Fruit fly (Drosophila melanogaster) whole organism, embryonic: ENCODE results near the gene Kaz-m1.

ENCODE experiments used
- ATbp ChIP-seq: fragments of 200-800 bp; sonication (Bioruptor generic); optimal IDR thresholded peaks from 2 replicates; lab custom pipeline; 2017; ENCODE audit warnings: missing biosample characterization, mild to moderate bottlenecking, missing genetic modification characterization, missing genetic modification reagents
- Awh ChIP-seq: fragments of 200-800 bp; sonication (Bioruptor generic); IDR thresholded peaks from 2 replicates; pipeline ENCODE4, ENCODE4 v1.3.6; 2022; ENCODE audit warnings: missing biosample characterization, missing genetic modification characterization
- CG10209 ChIP-seq: fragments of 200-800 bp; sonication (Bioruptor generic); optimal IDR thresholded peaks from 3 replicates; lab custom pipeline; 2017; ENCODE audit warnings: missing biosample characterization, mild to moderate bottlenecking, missing genetic modification characterization, missing genetic modification reagents
- CG10321 ChIP-seq: fragments of 200-800 bp; sonication (Bioruptor generic); IDR thresholded peaks from 2 replicates; pipeline ENCODE4 v1.3.6; 2022; ENCODE audit warnings: missing biosample characterization, missing genetic modification characterization
- CG10654 ChIP-seq: fragments of 200-800 bp; sonication (Bioruptor generic); optimal IDR thresholded peaks from 2 replicates; lab custom pipeline; 2016; ENCODE audit warnings: missing biosample characterization, missing genetic modification characterization
- CG11093 ChIP-seq: fragments of 200-800 bp; sonication (Bioruptor generic); IDR thresholded peaks from 3 replicates; pipeline ENCODE4 v1.3.6; 2022; ENCODE audit warnings: missing biosample characterization, missing genetic modification characterization
- CG12236 ChIP-seq: fragments of 200-800 bp; sonication (Bioruptor generic); optimal IDR thresholded peaks from 2 replicates; lab custom pipeline; 2016; ENCODE audit warnings: missing biosample characterization, missing genetic modification characterization
- CG1233 ChIP-seq: fragments of 200-800 bp; sonication (Bioruptor generic); optimal IDR thresholded peaks from 4 replicates; lab custom pipeline; 2018; ENCODE audit warnings: missing biosample characterization, mild to moderate bottlenecking, missing genetic modification characterization
- CG15479 ChIP-seq: fragments of 200-800 bp; sonication (Bioruptor generic); optimal IDR thresholded peaks from 3 replicates; lab custom pipeline; 2019; ENCODE audit warnings: missing biosample characterization, mild to moderate bottlenecking, missing genetic modification characterization, moderate library complexity
- CG16779 ChIP-seq: fragments of 200-800 bp; sonication (Bioruptor generic); IDR thresholded peaks from 2 replicates; pipeline ENCODE4 v1.3.6; 2022; ENCODE audit warnings: missing biosample characterization, missing genetic modification characterization
- CG16863 ChIP-seq: fragments of 200-800 bp; sonication (Bioruptor generic); optimal IDR thresholded peaks from 3 replicates; lab custom pipeline; 2016; ENCODE audit warnings: missing biosample characterization, missing genetic modification characterization
- CG1832 ChIP-seq: fragments of 200-800 bp; sonication (Bioruptor generic); optimal IDR thresholded peaks from 2 replicates; lab custom pipeline; 2017; ENCODE audit warnings: missing biosample characterization, mild to moderate bottlenecking, missing genetic modification characterization, inconsistent platforms
- CG2199 ChIP-seq: fragments of 200-800 bp; sonication (Bioruptor generic); IDR thresholded peaks from 3 replicates; pipeline ENCODE4 v1.3.6; 2022; ENCODE audit warnings: missing biosample characterization, missing genetic modification characterization
- CG34422 ChIP-seq: fragments of 200-800 bp; sonication (Bioruptor generic); IDR thresholded peaks from 3 replicates; pipeline ENCODE4 v1.3.6; 2022; ENCODE audit warnings: missing biosample characterization, missing genetic modification characterization
- CG6791 ChIP-seq: fragments of 200-800 bp; sonication (Bioruptor generic); IDR thresholded peaks from 3 replicates; pipeline ENCODE4 v1.3.6; 2022; ENCODE audit warnings: missing biosample characterization, missing genetic modification characterization; ENCODE audit not compliant: partially characterized antibody
- CG9797 ChIP-seq: fragments of 200-800 bp; sonication (Bioruptor generic); optimal IDR thresholded peaks from 3 replicates; lab custom pipeline; 2018; ENCODE audit warnings: missing biosample characterization, mild to moderate bottlenecking, missing genetic modification characterization
- CHES-1-like ChIP-seq: fragments of 200-800 bp; sonication (Bioruptor generic); optimal IDR thresholded peaks from 2 replicates; lab custom pipeline; 2016; ENCODE audit warnings: missing biosample characterization, missing genetic modification characterization
- D ChIP-seq, 2 experiments: fragments of 200-800 bp in 1 of 2; fragments of >200 bp in 1 of 2; sonication (Bioruptor generic) in 1 of 2; optimal IDR thresholded peaks; 2 replicates in 1 of 2; 3 replicates in 1 of 2; lab custom pipeline; 2017; ENCODE audit warnings: mild to moderate bottlenecking in 1 of 2, missing biosample characterization in 1 of 2, missing genetic modification characterization in 1 of 2, missing genetic modification reagents in 1 of 2
- D19A ChIP-seq: fragments of 200-800 bp; optimal IDR thresholded peaks from 3 replicates; lab custom pipeline; 2019; ENCODE audit warnings: missing biosample characterization, mild to moderate bottlenecking, missing genetic modification characterization, moderate library complexity
- Dfd ChIP-seq, 2 experiments: fragments of >200 bp; optimal IDR thresholded peaks; 2 replicates each; lab custom pipeline; 2017; ENCODE audit warnings: missing biosample characterization in 2 of 2, missing genetic modification characterization in 2 of 2
- Fer3 ChIP-seq: fragments of 200-800 bp; sonication (Bioruptor generic); optimal IDR thresholded peaks from 2 replicates; lab custom pipeline; 2018; ENCODE audit warnings: missing biosample characterization, mild to moderate bottlenecking, missing genetic modification characterization, moderate library complexity
- H2.0 ChIP-seq: fragments of 200-800 bp; sonication (Bioruptor generic); IDR thresholded peaks from 2 replicates; pipeline ENCODE4 v1.3.6; 2022; ENCODE audit warnings: missing biosample characterization, missing genetic modification characterization
- HLH3B ChIP-seq: fragments of 200-800 bp; sonication (Bioruptor generic); IDR thresholded peaks from 2 replicates; pipeline ENCODE4 v1.3.6; 2022; ENCODE audit warnings: missing biosample characterization, missing genetic modification characterization
- Hey ChIP-seq: fragments of 200-800 bp; sonication (Bioruptor generic); optimal IDR thresholded peaks from 3 replicates; lab custom pipeline; 2018; ENCODE audit warnings: missing biosample characterization, mild to moderate bottlenecking, missing genetic modification characterization
- NC2β ChIP-seq: fragments of 200-800 bp; sonication (Bioruptor generic); optimal IDR thresholded peaks from 2 replicates; lab custom pipeline; 2016; ENCODE audit warnings: missing biosample characterization, missing genetic modification characterization
- YL-1 ChIP-seq: fragments of 200-800 bp; sonication (Bioruptor generic); optimal IDR thresholded peaks from 3 replicates; lab custom pipeline; 2017; ENCODE audit warnings: missing biosample characterization, mild to moderate bottlenecking, missing genetic modification characterization
- ap ChIP-seq: fragments of 200-800 bp; sonication (Bioruptor generic); IDR thresholded peaks from 2 replicates; pipeline ENCODE4 v1.3.6; 2022; ENCODE audit warnings: missing biosample characterization, missing genetic modification characterization
- bab2 ChIP-seq: fragments of 200-800 bp; sonication (Bioruptor generic); optimal IDR thresholded peaks from 2 replicates; lab custom pipeline; 2016; ENCODE audit warnings: missing biosample characterization, missing genetic modification characterization
- bbx ChIP-seq: fragments of 200-800 bp; sonication (Bioruptor generic); IDR thresholded peaks from 2 replicates; pipeline ENCODE4 v1.3.6; 2022; ENCODE audit warnings: missing biosample characterization, missing genetic modification characterization; ENCODE audit not compliant: partially characterized antibody
- cg ChIP-seq: fragments of 200-800 bp; sonication (Bioruptor generic); optimal IDR thresholded peaks from 3 replicates; lab custom pipeline; 2019; ENCODE audit warnings: missing biosample characterization, mild to moderate bottlenecking, missing genetic modification characterization, moderate library complexity
- disco-r ChIP-seq: fragments of 200-800 bp; sonication (Bioruptor generic); optimal IDR thresholded peaks from 2 replicates; lab custom pipeline; 2016; ENCODE audit warnings: missing biosample characterization, missing genetic modification characterization
- dm ChIP-seq: fragments of 200-800 bp; sonication (Bioruptor generic); optimal IDR thresholded peaks from 3 replicates; lab custom pipeline; 2016; ENCODE audit warnings: missing biosample characterization, missing genetic modification characterization
- eve ChIP-seq, 2 experiments: fragments of >200 bp; optimal IDR thresholded peaks; 2 replicates each; lab custom pipeline; 2017; ENCODE audit warnings: missing biosample characterization in 2 of 2, missing genetic modification characterization in 2 of 2
- ewg ChIP-seq: fragments of 200-800 bp; sonication (Bioruptor generic); optimal IDR thresholded peaks from 3 replicates; lab custom pipeline; 2017; ENCODE audit warnings: mild to moderate bottlenecking, missing biosample characterization, missing genetic modification reagents, missing genetic modification characterization
- ftz-f1 ChIP-seq: fragments of 200-800 bp; sonication (Bioruptor generic); optimal IDR thresholded peaks from 2 replicates; lab custom pipeline; 2016; ENCODE audit warnings: missing biosample characterization, missing genetic modification characterization
- kah ChIP-seq: fragments of 200-800 bp; sonication (Bioruptor generic); optimal IDR thresholded peaks from 2 replicates; lab custom pipeline; 2018; ENCODE audit warnings: missing biosample characterization, mild to moderate bottlenecking, missing genetic modification characterization
- kni ChIP-seq: fragments of 200-800 bp; sonication (Bioruptor generic); optimal IDR thresholded peaks from 3 replicates; lab custom pipeline; 2017; ENCODE audit warnings: mild to moderate bottlenecking, missing biosample characterization, missing genetic modification reagents, missing genetic modification characterization
- lola ChIP-seq, 3 experiments: fragments of >200 bp in 2 of 3; fragments of 200-800 bp in 1 of 3; sonication (Bioruptor generic) in 1 of 3; optimal IDR thresholded peaks; 2 replicates each; lab custom pipeline; 2017 to 2019; ENCODE audit warnings: missing biosample characterization in 3 of 3, missing genetic modification characterization in 3 of 3, mild to moderate bottlenecking in 1 of 3, moderate library complexity in 1 of 3
- mam ChIP-seq: fragments of 200-800 bp; sonication (Bioruptor generic); optimal IDR thresholded peaks from 3 replicates; lab custom pipeline; 2016; ENCODE audit warnings: missing biosample characterization, missing genetic modification characterization
- phol ChIP-seq: fragments of 200-800 bp; sonication (Bioruptor generic); optimal IDR thresholded peaks from 3 replicates; lab custom pipeline; 2018; ENCODE audit warnings: missing biosample characterization, mild to moderate bottlenecking, missing genetic modification characterization, moderate library complexity
- ranshi ChIP-seq: fragments of 200-800 bp; sonication (Bioruptor generic); IDR thresholded peaks from 2 replicates; pipeline ENCODE4 v1.3.6; 2022; ENCODE audit warnings: missing biosample characterization, missing genetic modification characterization
- rib ChIP-seq: fragments of 200-800 bp; sonication (Bioruptor generic); IDR thresholded peaks from 2 replicates; pipeline ENCODE4 v1.3.6; 2022; ENCODE audit warnings: missing biosample characterization, missing genetic modification characterization
- seq ChIP-seq: fragments of 200-800 bp; sonication (Bioruptor generic); IDR thresholded peaks from 2 replicates; pipeline ENCODE4 v1.3.6; 2022; ENCODE audit warnings: missing biosample characterization, missing genetic modification characterization
- sr ChIP-seq: fragments of 200-800 bp; sonication (Bioruptor generic); IDR thresholded peaks from 3 replicates; pipeline ENCODE4 v1.3.6; 2022; ENCODE audit warnings: missing biosample characterization, missing genetic modification characterization
- tin ChIP-seq: fragments of 200-800 bp; sonication (Bioruptor generic); optimal IDR thresholded peaks from 3 replicates; lab custom pipeline; 2016; ENCODE audit warnings: missing biosample characterization, missing genetic modification characterization
- tll ChIP-seq, 2 experiments: fragments of 200-800 bp in 1 of 2; fragments of >200 bp in 1 of 2; sonication (Bioruptor generic) in 1 of 2; optimal IDR thresholded peaks; 2 replicates each; lab custom pipeline; 2017 to 2019; ENCODE audit warnings: missing biosample characterization in 2 of 2, missing genetic modification characterization in 2 of 2, mild to moderate bottlenecking in 1 of 2, moderate library complexity in 1 of 2
- wdn ChIP-seq: fragments of 200-800 bp; sonication (Bioruptor generic); IDR thresholded peaks from 2 replicates; pipeline ENCODE4 v1.3.6; 2022; ENCODE audit warnings: missing biosample characterization, missing genetic modification characterization
- zf30C ChIP-seq: fragments of 200-800 bp; sonication (Bioruptor generic); optimal IDR thresholded peaks from 3 replicates; lab custom pipeline; 2018; ENCODE audit warnings: missing biosample characterization, mild to moderate bottlenecking, missing genetic modification characterization

Kaz-m1 gene

DNA sequence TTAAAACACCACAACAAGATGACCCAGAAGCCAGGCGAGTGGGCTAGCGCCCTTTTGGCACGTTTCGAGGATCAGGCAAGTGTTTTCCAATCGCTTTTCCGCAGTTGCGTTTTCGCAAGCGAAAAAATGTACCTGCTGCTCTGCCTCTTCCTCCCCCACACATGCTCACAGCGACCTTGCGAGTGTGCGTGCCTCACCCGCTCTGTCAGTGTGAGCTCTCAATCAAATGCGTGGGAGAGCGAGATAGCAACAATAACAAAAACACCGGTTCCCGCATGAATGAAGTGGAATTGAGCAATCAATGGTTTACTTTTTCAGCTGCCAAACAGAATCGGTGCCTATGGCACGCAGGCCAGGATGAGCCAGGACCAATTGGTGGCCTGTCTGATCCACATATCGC lies 31.2 kb upstream of the Kaz-m1 start (continued):
- TF ChIP-seq CG34422 (peak; percentile 96), sr (GFP tag; lab: Robert Waterston, UW) (peak; percentile 76), Awh (0 out of 2 replicates have a peak, but pooled peaks have one; percentile 10), D (optimal IDR thresholded peaks at IDR 0.05; lab: Kevin White, UChicago) (peak; percentile 43), D (GFP tag; optimal IDR thresholded peaks at IDR 0.05; lab: Kevin White, UChicago) (no peak), CG6791 (GFP tag; lab: Robert Waterston, UW) (no peak), rib (GFP tag; lab: Robert Waterston, UW) (peak; percentile 17; the same call in 1 of the 2 replicates), CG16779 (GFP tag; lab: Robert Waterston, UW) (0 out of 2 replicates have a peak, but pooled peaks have one; percentile 32), D19A (tag; lab: Kevin White, UChicago) (no peak), CG1832 (GFP tag; lab: Kevin White, UChicago) (peak; percentile 63), bbx (GFP tag; lab: Robert Waterston, UW) (peak; percentile 16; the same call in 1 of the 2 replicates), lola (GFP tag; optimal IDR thresholded peaks at IDR 0.05; lab: Kevin White, UChicago) (peak in 1 of 3 experiments; percentile 23), CG10321 (peak; percentile 62; the same call in 1 of the 2 replicates), cg (GFP tag; lab: Kevin White, UChicago) (peak; percentile 96), kah (peak; percentile 41), kni (peak; percentile 34), ATbp (GFP tag; lab: Kevin White, UChicago) (no peak), CG2199 (GFP tag; lab: Robert Waterston, UW) (0 out of 3 replicates have a peak, but pooled peaks have one; percentile 14), CHES-1-like (GFP tag; lab: Kevin White, UChicago) (peak; percentile 50), NC2β (no peak), YL-1 (GFP tag; lab: Kevin White, UChicago) (peak; percentile 54)

DNA sequence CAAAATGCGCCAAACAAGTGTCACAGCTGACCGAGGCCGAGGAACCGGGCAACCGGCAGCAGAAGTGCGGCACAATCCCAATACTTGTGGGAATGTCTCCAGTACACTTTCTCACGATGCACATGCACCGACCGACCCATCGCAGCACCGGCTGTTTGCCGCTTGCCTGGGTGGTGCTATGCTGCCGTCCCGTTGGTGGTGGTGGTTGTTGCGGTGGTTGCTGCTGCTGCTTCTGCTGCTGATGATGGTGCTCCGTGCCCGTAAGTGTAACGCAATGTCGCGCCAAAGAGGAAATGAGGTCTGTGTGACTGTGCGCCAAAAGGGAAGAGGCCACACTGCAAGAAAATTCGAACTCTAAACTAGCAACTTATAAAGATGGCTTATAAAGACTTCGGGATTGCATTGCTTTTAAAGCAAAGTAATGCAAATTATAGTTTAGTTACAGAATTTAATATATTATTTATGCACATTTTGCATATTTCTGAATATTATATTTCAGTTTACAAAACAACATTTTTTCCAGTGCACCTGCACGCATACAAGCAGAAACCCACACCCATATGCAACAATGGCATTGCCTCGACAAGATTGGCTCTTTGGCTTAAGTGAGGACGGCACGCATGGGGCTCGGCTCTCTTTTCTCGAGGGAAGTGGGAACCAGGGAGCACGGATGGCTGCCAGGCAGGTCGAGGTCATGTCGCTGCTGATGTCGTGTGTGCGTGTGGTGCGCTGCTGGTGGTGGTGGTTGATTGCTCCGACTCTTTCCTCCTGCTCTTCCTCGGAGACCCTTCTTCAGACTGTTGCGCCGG lies 18.1 kb upstream of the Kaz-m1 start, which contains the start of gene CG43116:
Gene CG43116, minus strand, starts transcription at position 800 of the 809 bp plus-strand sequence.
- TF ChIP-seq CG11093 (GFP tag; lab: Robert Waterston, UW): peak; percentile 73; the same call in 2 of the 3 replicates
- peak; percentile 79 for TF ChIP-seq ap
- TF ChIP-seq tll (GFP tag; optimal IDR thresholded peaks at IDR 0.05; lab: Kevin White, UChicago): peak in 1 of 2 experiments; percentile 25
- TF ChIP-seq eve (GFP tag; optimal IDR thresholded peaks at IDR 0.05; lab: Kevin White, UChicago): no peak
- peak; percentile 92 for TF ChIP-seq tin (GFP tag; lab: Kevin White, UChicago)
- no peak for TF ChIP-seq mam (GFP tag; lab: Kevin White, UChicago)
- TF ChIP-seq CG10209: peak; percentile 88
- no peak for TF ChIP-seq wdn (GFP tag; lab: Robert Waterston, UW)
- TF ChIP-seq bab2 (GFP tag; lab: Kevin White, UChicago): peak; percentile 60
- TF ChIP-seq dm (GFP tag; lab: Kevin White, UChicago): peak; percentile 51
- TF ChIP-seq Hey (tag; lab: Kevin White, UChicago): no peak
- no peak for TF ChIP-seq Dfd (GFP tag; optimal IDR thresholded peaks at IDR 0.05; lab: Kevin White, UChicago)
- no peak for TF ChIP-seq CG9797 (GFP tag; lab: Kevin White, UChicago)
- peak; percentile 74 for TF ChIP-seq CG10654
- TF ChIP-seq zf30C (GFP tag; lab: Kevin White, UChicago): peak; percentile 99
- TF ChIP-seq phol (tag; lab: Kevin White, UChicago): peak; percentile 95
- no peak for TF ChIP-seq Fer3
- TF ChIP-seq disco-r (GFP tag; lab: Kevin White, UChicago): peak; percentile 51
- TF ChIP-seq H2.0: peak; percentile 77
- TF ChIP-seq CG16863 (GFP tag; lab: Kevin White, UChicago): peak; percentile 64
- TF ChIP-seq HLH3B (GFP tag; lab: Robert Waterston, UW): peak; percentile 83
- TF ChIP-seq CG15479 (GFP tag; lab: Kevin White, UChicago): peak; percentile 2
- TF ChIP-seq CG1233 (GFP tag; lab: Kevin White, UChicago): peak; percentile 84
- TF ChIP-seq ranshi (GFP tag; lab: Robert Waterston, UW): peak; percentile 79
- 0 out of 2 replicates have a peak, but pooled peaks have one; percentile 48 for TF ChIP-seq seq
- no peak for TF ChIP-seq ftz-f1 (GFP tag; lab: Kevin White, UChicago)
- peak; percentile 79 for TF ChIP-seq CG12236 (GFP tag; lab: Kevin White, UChicago)
- TF ChIP-seq ewg (GFP tag; lab: Kevin White, UChicago): no peak
